Fruit fly (Drosophila melanogaster): ENCODE results near the gene Oseg5.

The Oseg5 gene

dm6 chr2L:20799991-20800897 lies 35.4 kb downstream of the Oseg5 start (continued):
- TF ChIP-seq CG10209 (GFP tag; optimal IDR thresholded peaks at IDR 0.05) = peak; percentile 76
- TF ChIP-seq klu (GFP tag; IDR thresholded peaks at IDR 0.05) = peak; percentile 61
- TF ChIP-seq cad (GFP tag; optimal IDR thresholded peaks at IDR 0.05) = peak; percentile 43
- peak; percentile 9; the same call in 1 of the 2 replicates for TF ChIP-seq bowl (GFP tag; IDR thresholded peaks at IDR 0.05)
- TF ChIP-seq rib (GFP tag; IDR thresholded peaks at IDR 0.05) = peak; percentile 75

- TF ChIP-seq CG18599 (GFP tag; optimal IDR thresholded peaks at IDR 0.05) (peak; percentile 30), Med (GFP tag) (peak; percentile 53), nerfin-1 (tag; optimal IDR thresholded peaks at IDR 0.05) (peak; percentile 92), CG1832 (GFP tag; optimal IDR thresholded peaks at IDR 0.05) (peak; percentile 15), CG34376 (GFP tag; optimal IDR thresholded peaks at IDR 0.05) (peak; percentile 2), tgo (GFP tag; IDR thresholded peaks at IDR 0.05) (no peak), gce (GFP tag; IDR thresholded peaks at IDR 0.05) (0 out of 3 replicates have a peak, but pooled peaks have one; percentile 4), CG18262 (tag; optimal IDR thresholded peaks at IDR 0.05) (no peak), Vsx1 (GFP tag; optimal IDR thresholded peaks at IDR 0.05) (no peak), rib (GFP tag; IDR thresholded peaks at IDR 0.05) (0 out of 2 replicates have a peak, but pooled peaks have one; percentile 11), stwl (tag; optimal IDR thresholded peaks at IDR 0.05) (peak; percentile 12), row (GFP tag; IDR thresholded peaks at IDR 0.05) (no peak), CG13894 (tag; optimal IDR thresholded peaks at IDR 0.05) (peak; percentile 92), tup (GFP tag; optimal IDR thresholded peaks at IDR 0.05) (no peak), CG18764 (GFP tag; optimal IDR thresholded peaks at IDR 0.05) (no peak), nom (GFP tag; optimal IDR thresholded peaks at IDR 0.05) (peak; percentile 62), tll (GFP tag; optimal IDR thresholded peaks at IDR 0.05) (peak in 1 of 2 experiments; percentile 57), CG12299 (tag; optimal IDR thresholded peaks at IDR 0.05) (no peak), mam (GFP tag; optimal IDR thresholded peaks at IDR 0.05) (no peak), sd (tag; optimal IDR thresholded peaks at IDR 0.05) (peak; percentile 53), Bteb2 (GFP tag; optimal IDR thresholded peaks at IDR 0.05) (no peak), sqz (GFP tag; optimal IDR thresholded peaks at IDR 0.05) (peak; percentile 26), Eip74EF (GFP tag; optimal IDR thresholded peaks at IDR 0.05) (no peak), CG17829 (tag; optimal IDR thresholded peaks at IDR 0.05) (no peak), Hr3 (GFP tag; optimal IDR thresholded peaks at IDR 0.05) (no peak), CG11504 (tag; optimal IDR thresholded peaks at IDR 0.05) (no peak), Kr (GFP tag; optimal IDR thresholded peaks at IDR 0.05) (peak; percentile 40), Atf6 (GFP tag; IDR thresholded peaks at IDR 0.05) (no peak), pros (GFP tag; optimal IDR thresholded peaks at IDR 0.05) (peak; percentile 32), CG15479 (GFP tag; optimal IDR thresholded peaks at IDR 0.05) (peak; percentile 70), CG14710 (tag; optimal IDR thresholded peaks at IDR 0.05) (no peak)
Measured at dm6 chr2L:20798351-20798777, 37.3 kb downstream of the Oseg5 start.

- TF ChIP-seq ERR (GFP tag; optimal IDR thresholded peaks at IDR 0.05) (no peak), CG1647 (GFP tag; optimal IDR thresholded peaks at IDR 0.05) (no peak), Chrac-16 (GFP tag; optimal IDR thresholded peaks at IDR 0.05) (no peak), Doc3 (GFP tag; IDR thresholded peaks at IDR 0.05; ENCODE audit: partially characterized antibody) (no peak), tll (GFP tag; optimal IDR thresholded peaks at IDR 0.05) (no peak), E2f2 (GFP tag; IDR thresholded peaks at IDR 0.05) (no peak), dimm (GFP tag; IDR thresholded peaks at IDR 0.05) (no peak), fu2 (GFP tag; optimal IDR thresholded peaks at IDR 0.05) (no peak), CG11560 (tag; IDR thresholded peaks at IDR 0.05) (no peak), CG2678 (tag; optimal IDR thresholded peaks at IDR 0.05) (peak; percentile 53), MBD-R2 (GFP tag; IDR thresholded peaks at IDR 0.05) (no peak; the same call in 1 of the 2 replicates), CG13296 (GFP tag; optimal IDR thresholded peaks at IDR 0.05) (no peak), dmrt99B (tag; optimal IDR thresholded peaks at IDR 0.05) (peak; percentile 45), Sin3A (optimal IDR thresholded peaks at IDR 0.05) (no peak)
Measured at dm6 chr2L:20797515-20797847, 38.2 kb downstream of the Oseg5 start, which contains the start of gene CG9328. Gene CG9328, plus strand, starts transcription at chr2L:20797715.

Data from whole organism, embryonic.